Worm (Caenorhabditis elegans) whole organism, L3 larva: ENCODE measurements around the gene F10D7.5.

Experiments used
- R02D3.7 ChIP-seq: fragments of 150-350 bp; optimal IDR thresholded peaks from 2 replicates; lab custom pipeline; 2014; ENCODE audit warnings: missing biosample characterization, missing genetic modification characterization
- aly-2 ChIP-seq: fragments of 150-350 bp; optimal IDR thresholded peaks from 2 replicates; lab custom pipeline; 2014; ENCODE audit warnings: missing biosample characterization, missing genetic modification characterization
- ama-1 ChIP-seq: fragments of 150-350 bp; optimal IDR thresholded peaks from 2 replicates; lab custom pipeline; 2018
- ceh-16 ChIP-seq: sonication (generic microtip); optimal IDR thresholded peaks from 2 replicates; lab custom pipeline; 2017; ENCODE audit warnings: missing biosample characterization, missing genetic modification characterization
- ceh-28 ChIP-seq: fragments of 150-350 bp; optimal IDR thresholded peaks from 2 replicates; lab custom pipeline; 2014; ENCODE audit warnings: missing biosample characterization, missing genetic modification reagents, missing genetic modification characterization
- ceh-82 ChIP-seq: fragments of 150-350 bp; optimal IDR thresholded peaks from 2 replicates; lab custom pipeline; 2014; ENCODE audit warnings: missing biosample characterization, missing genetic modification characterization
- ceh-9 ChIP-seq: sonication (generic microtip); optimal IDR thresholded peaks from 2 replicates; lab custom pipeline; 2018; ENCODE audit warnings: missing biosample characterization, missing genetic modification characterization
- egl-27 ChIP-seq: sonication (generic microtip); optimal IDR thresholded peaks from 4 replicates; lab custom pipeline; 2017; ENCODE audit warnings: missing biosample characterization, missing genetic modification reagents, missing genetic modification characterization
- elt-1 ChIP-seq: fragments of 150-350 bp; optimal IDR thresholded peaks from 2 replicates; lab custom pipeline; 2014; ENCODE audit warnings: missing biosample characterization, missing genetic modification characterization
- elt-2 ChIP-seq: sonication (generic microtip); optimal IDR thresholded peaks from 2 replicates; lab custom pipeline; 2016; ENCODE audit warnings: missing genetic modification reagents, mild to moderate bottlenecking, missing genetic modification characterization, missing compliant biosample characterization
- elt-3 ChIP-seq, 3 experiments: fragments of 150-350 bp in 1 of 3; sonication (generic microtip) in 2 of 3; optimal IDR thresholded peaks; 2 replicates in 2 of 3; 4 replicates in 1 of 3; lab custom pipeline; 2014 to 2017; ENCODE audit warnings: missing biosample characterization in 3 of 3, missing genetic modification characterization in 3 of 3
- eor-1 ChIP-seq, 2 experiments: fragments of 150-350 bp; optimal IDR thresholded peaks; 2 replicates each; lab custom pipeline; 2014 to 2018; ENCODE audit warnings: missing biosample characterization in 2 of 2, missing genetic modification characterization in 2 of 2
- fkh-2 ChIP-seq: fragments of 150-350 bp; optimal IDR thresholded peaks from 2 replicates; lab custom pipeline; 2014; ENCODE audit warnings: missing biosample characterization, missing genetic modification reagents, missing genetic modification characterization
- fos-1 ChIP-seq: fragments of 150-350 bp; optimal IDR thresholded peaks from 2 replicates; lab custom pipeline; 2014; ENCODE audit warnings: missing biosample characterization, missing genetic modification characterization
- hmg-11 ChIP-seq: sonication (generic microtip); optimal IDR thresholded peaks from 2 replicates; lab custom pipeline; 2016; ENCODE audit warnings: missing genetic modification characterization, missing compliant biosample characterization
- lin-15B ChIP-seq: fragments of 150-350 bp; optimal IDR thresholded peaks from 2 replicates; lab custom pipeline; 2014; ENCODE audit warnings: missing biosample characterization, missing genetic modification characterization
- lin-39 ChIP-seq: fragments of 150-350 bp; optimal IDR thresholded peaks from 2 replicates; lab custom pipeline; 2018; ENCODE audit warnings: missing biosample characterization, missing genetic modification reagents, missing genetic modification characterization
- lsy-12 ChIP-seq: sonication (generic microtip); optimal IDR thresholded peaks from 2 replicates; lab custom pipeline; 2016; ENCODE audit warnings: mild to moderate bottlenecking, missing genetic modification characterization, missing compliant biosample characterization
- mdl-1 ChIP-seq: fragments of 150-350 bp; optimal IDR thresholded peaks from 2 replicates; lab custom pipeline; 2014; ENCODE audit warnings: missing biosample characterization, missing genetic modification characterization
- nfya-1 ChIP-seq: sonication (generic microtip); optimal IDR thresholded peaks from 2 replicates; lab custom pipeline; 2017; ENCODE audit warnings: missing genetic modification characterization, mild to moderate bottlenecking, missing compliant biosample characterization, antibody characterized with exemption, moderate library complexity; ENCODE audit not compliant: insufficient read depth
- nhr-11 ChIP-seq: fragments of 150-350 bp; optimal IDR thresholded peaks from 2 replicates; lab custom pipeline; 2014; ENCODE audit warnings: missing biosample characterization, missing genetic modification characterization
- nhr-23 ChIP-seq: fragments of 150-350 bp; optimal IDR thresholded peaks from 2 replicates; lab custom pipeline; 2014; ENCODE audit warnings: missing biosample characterization, missing genetic modification reagents, missing genetic modification characterization
- nhr-25 ChIP-seq: sonication (generic microtip); optimal IDR thresholded peaks from 2 replicates; lab custom pipeline; 2017; ENCODE audit warnings: missing biosample characterization, missing genetic modification characterization
- nhr-28 ChIP-seq: fragments of 150-350 bp; optimal IDR thresholded peaks from 2 replicates; lab custom pipeline; 2014; ENCODE audit warnings: missing biosample characterization, missing genetic modification characterization
- nhr-43 ChIP-seq: sonication (generic microtip); optimal IDR thresholded peaks from 2 replicates; lab custom pipeline; 2016; ENCODE audit warnings: mild to moderate bottlenecking, missing genetic modification characterization, missing compliant biosample characterization; ENCODE audit not compliant: poor library complexity, severe bottlenecking
- nhr-67 ChIP-seq: fragments of 150-350 bp; optimal IDR thresholded peaks from 2 replicates; lab custom pipeline; 2014; ENCODE audit warnings: missing biosample characterization, missing genetic modification characterization
- nhr-77 ChIP-seq: fragments of 150-350 bp; optimal IDR thresholded peaks from 2 replicates; lab custom pipeline; 2014; ENCODE audit warnings: missing biosample characterization, missing genetic modification characterization
- pha-4 ChIP-seq: fragments of 150-350 bp; optimal IDR thresholded peaks from 2 replicates; lab custom pipeline; 2014; ENCODE audit warnings: missing biosample characterization, missing genetic modification reagents, missing genetic modification characterization
- pqm-1 ChIP-seq: fragments of 150-350 bp; optimal IDR thresholded peaks from 2 replicates; lab custom pipeline; 2017; ENCODE audit warnings: missing biosample characterization, missing genetic modification characterization, inconsistent platforms
- skn-1 ChIP-seq: fragments of 150-350 bp; optimal IDR thresholded peaks from 2 replicates; lab custom pipeline; 2014; ENCODE audit warnings: missing biosample characterization, missing genetic modification characterization
- snpc-4 ChIP-seq: fragments of 150-350 bp; optimal IDR thresholded peaks from 2 replicates; lab custom pipeline; 2014; ENCODE audit warnings: missing biosample characterization, missing genetic modification characterization
- tbx-2 ChIP-seq: sonication (generic microtip); optimal IDR thresholded peaks from 2 replicates; lab custom pipeline; 2016; ENCODE audit warnings: mild to moderate bottlenecking, missing genetic modification characterization, missing compliant biosample characterization
- ztf-11 ChIP-seq: fragments of 150-350 bp; optimal IDR thresholded peaks from 2 replicates; lab custom pipeline; 2014; ENCODE audit warnings: missing biosample characterization, missing genetic modification characterization

The F10D7.5 gene

DNA sequence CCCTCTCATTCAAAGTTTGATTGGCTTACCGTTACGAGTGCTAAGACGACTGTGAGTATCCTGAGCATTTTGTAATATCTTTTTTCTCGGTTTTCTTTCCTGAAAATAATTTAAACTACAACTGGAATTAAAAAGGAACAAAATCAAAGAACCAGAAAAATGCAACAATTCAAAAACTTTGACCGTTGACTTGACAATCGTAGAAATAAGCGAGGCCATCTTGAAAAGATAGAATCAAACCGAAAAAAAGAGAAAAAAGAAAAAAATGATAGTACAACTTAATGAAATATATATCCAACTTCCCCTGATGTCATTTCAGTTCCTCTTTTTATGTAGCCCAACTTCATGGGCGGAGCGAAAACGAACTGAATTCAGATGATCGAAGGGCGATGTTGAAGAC, 16.9 kb downstream of the F10D7.5 start, which contains the start of gene F10D7.3:
F10D7.3 (minus strand) TSS at position 101 of the 400 bp plus-strand sequence.
- no peak for TF ChIP-seq ceh-82
- TF ChIP-seq tbx-2 (tag; lab: Kevin White, UChicago) = no peak
- no peak for TF ChIP-seq nhr-43 (tag; lab: Kevin White, UChicago)
- no peak for TF ChIP-seq elt-3 (tag; optimal IDR thresholded peaks at IDR 0.05; lab: Kevin White, UChicago)
- no peak for TF ChIP-seq lin-15B
- no peak for TF ChIP-seq fkh-2 (tag; lab: Kevin White, UChicago)
- TF ChIP-seq lsy-12 (tag; lab: Kevin White, UChicago) = no peak
- TF ChIP-seq mdl-1 (tag; lab: Kevin White, UChicago) = no peak
- no peak for TF ChIP-seq nhr-28 (tag; lab: Kevin White, UChicago)
- no peak for TF ChIP-seq egl-27 (tag; lab: Kevin White, UChicago)
- no peak for TF ChIP-seq hmg-11 (tag; lab: Kevin White, UChicago)
- TF ChIP-seq aly-2 = no peak
- no peak for TF ChIP-seq lin-39
- no peak for TF ChIP-seq nhr-23 (tag; lab: Kevin White, UChicago)
- no peak for TF ChIP-seq skn-1
- no peak for TF ChIP-seq elt-2 (tag; lab: Kevin White, UChicago)
- TF ChIP-seq ama-1 = no peak
- TF ChIP-seq ztf-11 (tag; lab: Kevin White, UChicago) = no peak

DNA sequence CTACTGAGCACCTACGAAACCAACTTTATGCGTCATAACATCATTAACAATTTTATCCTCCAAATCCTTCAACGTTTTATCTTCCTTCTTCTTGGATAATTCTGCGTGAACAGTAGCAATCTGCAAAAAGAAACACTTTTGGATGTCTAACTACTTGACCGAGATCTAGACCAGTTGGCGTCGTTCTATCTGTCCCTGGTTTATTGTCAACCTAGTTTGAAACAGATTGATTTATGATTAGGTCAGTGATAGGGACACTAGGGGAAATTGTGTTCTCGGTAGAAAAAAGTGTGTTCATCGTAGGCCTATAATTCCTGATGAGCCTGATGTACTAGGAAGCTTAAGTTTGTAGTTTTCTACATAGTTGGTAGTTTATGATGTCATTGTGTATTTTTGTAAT, 17.5 kb downstream of the F10D7.5 start:
- TF ChIP-seq nhr-77 (tag; lab: Kevin White, UChicago) (no peak), aly-2 (no peak), nhr-23 (tag; lab: Kevin White, UChicago) (peak; percentile 75), tbx-2 (tag; lab: Kevin White, UChicago) (no peak), elt-1 (no peak)

DNA sequence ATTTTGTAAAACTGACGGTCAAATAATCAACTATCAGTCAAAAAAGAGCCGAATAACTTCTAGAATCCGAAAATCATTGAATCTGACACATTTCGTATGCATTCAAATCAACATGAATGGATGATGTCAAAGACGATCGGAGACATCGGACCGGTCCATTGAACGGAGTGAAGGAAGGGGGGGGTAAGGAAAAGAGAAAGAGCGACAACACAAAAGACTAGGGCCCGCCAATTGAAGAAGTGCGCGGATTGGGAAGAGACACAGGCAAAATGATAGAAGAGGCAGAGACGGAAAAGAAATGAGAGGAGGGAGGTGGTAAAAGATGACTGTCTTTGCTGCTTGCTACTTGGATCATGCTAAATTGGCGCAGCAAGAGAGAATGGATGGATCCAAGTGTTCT, 21.9 kb downstream of the F10D7.5 start:
- peak; percentile 35 for TF ChIP-seq nhr-23 (tag; lab: Kevin White, UChicago)
- TF ChIP-seq snpc-4 (tag; lab: Kevin White, UChicago) = peak; percentile 2
- peak; percentile 3 for TF ChIP-seq nhr-43 (tag; lab: Kevin White, UChicago)
- TF ChIP-seq nfya-1 (tag; lab: Kevin White, UChicago) = peak; percentile 44
- TF ChIP-seq pha-4 (tag; lab: Kevin White, UChicago) = peak; percentile 30
- no peak for TF ChIP-seq ztf-11 (tag; lab: Kevin White, UChicago)
- peak; percentile 51 for TF ChIP-seq hmg-11 (tag; lab: Kevin White, UChicago)
- TF ChIP-seq nhr-11 (tag; lab: Kevin White, UChicago) = no peak
- peak; percentile 43 for TF ChIP-seq nhr-25 (tag; lab: Kevin White, UChicago)
- no peak for TF ChIP-seq nhr-28 (tag; lab: Kevin White, UChicago)
- no peak for TF ChIP-seq elt-1
- no peak for TF ChIP-seq eor-1 (tag; optimal IDR thresholded peaks at IDR 0.05; lab: Kevin White, UChicago)

DNA sequence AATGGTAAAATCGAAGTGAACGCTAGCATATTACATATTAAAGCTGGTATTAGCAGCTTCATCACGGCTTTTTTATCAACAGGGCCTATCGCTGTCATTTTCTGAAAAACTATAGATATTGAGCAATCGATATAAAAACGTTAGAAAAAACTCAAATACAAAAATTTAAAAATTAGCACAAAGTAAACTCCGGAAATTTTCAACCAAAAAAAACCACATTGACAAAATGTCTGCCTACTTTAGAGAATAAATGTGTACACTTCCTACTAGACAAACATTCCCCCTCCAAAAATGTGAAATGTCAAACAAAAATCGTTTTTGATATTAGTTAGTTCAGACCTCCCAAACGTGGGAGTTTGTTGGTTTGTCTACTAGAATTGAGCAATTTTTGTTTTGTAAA, 22.9 kb downstream of the F10D7.5 start, which contains the start of gene mfsd-10:
mfsd-10 (minus strand) TSS at position 101 of the 400 bp plus-strand sequence.
- TF ChIP-seq nhr-67 (tag; lab: Kevin White, UChicago) (no peak), pha-4 (tag; lab: Kevin White, UChicago) (peak; percentile 72)

ce11 chrX:17363491-17363890, 27.9 kb downstream of the F10D7.5 start:
- no peak for TF ChIP-seq pha-4 (tag; lab: Kevin White, UChicago)
- no peak for TF ChIP-seq pqm-1 (tag; lab: Kevin White, UChicago)
- TF ChIP-seq ceh-82 = no peak
- no peak for TF ChIP-seq nhr-43 (tag; lab: Kevin White, UChicago)
- TF ChIP-seq ama-1 = no peak
- TF ChIP-seq fos-1 (tag; lab: Kevin White, UChicago) = no peak
- TF ChIP-seq nhr-25 (tag; lab: Kevin White, UChicago) = no peak
- no peak for TF ChIP-seq ztf-11 (tag; lab: Kevin White, UChicago)
- TF ChIP-seq ceh-28 (tag; lab: Kevin White, UChicago) = no peak
- no peak for TF ChIP-seq elt-2 (tag; lab: Kevin White, UChicago)
- no peak for TF ChIP-seq R02D3.7
- TF ChIP-seq nhr-23 (tag; lab: Kevin White, UChicago) = no peak
- TF ChIP-seq ceh-16 (tag; lab: Kevin White, UChicago) = no peak
- no peak for TF ChIP-seq tbx-2 (tag; lab: Kevin White, UChicago)
- no peak for TF ChIP-seq elt-1
- no peak for TF ChIP-seq aly-2
- no peak for TF ChIP-seq hmg-11 (tag; lab: Kevin White, UChicago)
- TF ChIP-seq nfya-1 (tag; lab: Kevin White, UChicago) = no peak
- no peak for TF ChIP-seq ceh-9 (tag; lab: Kevin White, UChicago)
- TF ChIP-seq, all 47 proteins: peak for 0
